Worm (Caenorhabditis elegans) whole organism, L1 larva: ENCODE measurements around the gene fbxa-86.
A peak's percentile ranks its signal among the peaks of the same experiment; 100 is the strongest.

Source experiments
- C34B4.2 ChIP-seq: sonication (generic microtip); optimal IDR thresholded peaks from 2 replicates; lab custom pipeline; 2017; ENCODE audit warnings: mild to moderate bottlenecking, missing genetic modification characterization, missing compliant biosample characterization
- F16B12.6 ChIP-seq: fragments of 150-350 bp; optimal IDR thresholded peaks from 2 replicates; lab custom pipeline; 2014; ENCODE audit warnings: missing biosample characterization, missing genetic modification characterization
- aha-1 ChIP-seq: fragments of 150-350 bp; optimal IDR thresholded peaks from 2 replicates; lab custom pipeline; 2014; ENCODE audit warnings: missing biosample characterization, missing genetic modification characterization
- ceh-63 ChIP-seq: fragments of 200-800 bp; sonication (Bioruptor generic); optimal IDR thresholded peaks from 2 replicates; lab custom pipeline; 2018; ENCODE audit warnings: mild to moderate bottlenecking, missing genetic modification characterization, missing compliant biosample characterization
- ceh-8 ChIP-seq: fragments of 200-800 bp; sonication (Bioruptor generic); optimal IDR thresholded peaks from 2 replicates; lab custom pipeline; 2018; ENCODE audit warnings: mild to moderate bottlenecking, missing genetic modification characterization, moderate library complexity, missing compliant biosample characterization
- ceh-82 ChIP-seq, 3 experiments: fragments of 150-350 bp in 1 of 3; sonication (generic microtip) in 2 of 3; optimal IDR thresholded peaks; 2 replicates each; lab custom pipeline; 2014 to 2017; ENCODE audit warnings: missing biosample characterization in 3 of 3, missing genetic modification characterization in 3 of 3
- ces-1 ChIP-seq: fragments of 150-350 bp; optimal IDR thresholded peaks from 2 replicates; lab custom pipeline; 2014; ENCODE audit warnings: missing biosample characterization, missing genetic modification reagents, missing genetic modification characterization
- dsc-1 ChIP-seq: sonication (generic microtip); optimal IDR thresholded peaks from 2 replicates; lab custom pipeline; 2016; ENCODE audit warnings: mild to moderate bottlenecking, missing genetic modification characterization, missing compliant biosample characterization
- efl-1 ChIP-seq, 4 experiments: fragments of 150-350 bp; optimal IDR thresholded peaks in 3 of 4; peaks in 1 of 4; 1 replicate in 1 of 4; 2 replicates in 3 of 4; lab custom pipeline; 2014; ENCODE audit warnings: missing biosample characterization in 2 of 4, missing genetic modification characterization in 2 of 4, missing genetic modification reagents in 2 of 4
- elt-3 ChIP-seq, 6 experiments: fragments of 150-350 bp in 1 of 6; sonication (generic microtip); optimal IDR thresholded peaks; 2 replicates each; lab custom pipeline; 2017 to 2018; ENCODE audit warnings: missing biosample characterization in 6 of 6, missing genetic modification characterization in 6 of 6, inconsistent platforms in 1 of 6
- fkh-10 ChIP-seq: sonication (generic microtip); optimal IDR thresholded peaks from 2 replicates; lab custom pipeline; 2017; ENCODE audit warnings: missing biosample characterization, missing genetic modification reagents, missing genetic modification characterization
- fkh-8 ChIP-seq: sonication (generic microtip); optimal IDR thresholded peaks from 2 replicates; lab custom pipeline; 2016; ENCODE audit warnings: mild to moderate bottlenecking, missing genetic modification characterization, missing compliant biosample characterization
- grh-1 ChIP-seq: fragments of 200-800 bp; sonication (Bioruptor generic); IDR thresholded peaks from 2 replicates; pipeline ENCODE4 v1.3.6; 2022; ENCODE audit warnings: missing genetic modification reagents, missing genetic modification characterization, missing compliant biosample characterization
- isw-1 ChIP-seq: fragments of 200-800 bp; sonication (Bioruptor generic); IDR thresholded peaks from 2 replicates; pipeline ENCODE4 v1.3.6; 2022; ENCODE audit warnings: missing genetic modification characterization, missing compliant biosample characterization
- lin-13 ChIP-seq: fragments of 150-350 bp; optimal IDR thresholded peaks from 2 replicates; lab custom pipeline; 2014; ENCODE audit warnings: missing biosample characterization, missing genetic modification reagents, missing genetic modification characterization
- lin-15B ChIP-seq: fragments of 150-350 bp; sonication (generic microtip); optimal IDR thresholded peaks from 3 replicates; lab custom pipeline; 2014; ENCODE audit warnings: missing biosample characterization, missing genetic modification characterization
- mep-1 ChIP-seq: fragments of 150-350 bp; optimal IDR thresholded peaks from 2 replicates; lab custom pipeline; 2014; ENCODE audit warnings: missing biosample characterization, missing genetic modification characterization
- nhr-19 ChIP-seq: fragments of 200-800 bp; sonication (Bioruptor generic); conservative IDR thresholded peaks from 2 replicates; pipeline ENCODE4 v1.3.6; 2022; ENCODE audit warnings: missing genetic modification characterization, missing compliant biosample characterization
- nhr-71 ChIP-seq: sonication (generic microtip); optimal IDR thresholded peaks from 2 replicates; lab custom pipeline; 2016; ENCODE audit warnings: mild to moderate bottlenecking, missing genetic modification characterization, moderate library complexity, missing compliant biosample characterization
- nhr-76 ChIP-seq: sonication (generic microtip); optimal IDR thresholded peaks from 2 replicates; lab custom pipeline; 2017; ENCODE audit warnings: missing biosample characterization, missing genetic modification characterization
- nhr-84 ChIP-seq: sonication (generic microtip); optimal IDR thresholded peaks from 2 replicates; lab custom pipeline; 2017; ENCODE audit warnings: missing biosample characterization, missing genetic modification characterization
- pax-3 ChIP-seq: fragments of 200-800 bp; sonication (Bioruptor generic); optimal IDR thresholded peaks from 2 replicates; lab custom pipeline; 2018; ENCODE audit warnings: mild to moderate bottlenecking, missing genetic modification characterization, moderate library complexity, missing compliant biosample characterization
- rnt-1 ChIP-seq: sonication (generic microtip); optimal IDR thresholded peaks from 2 replicates; lab custom pipeline; 2016; ENCODE audit warnings: mild to moderate bottlenecking, missing genetic modification characterization, moderate library complexity, missing compliant biosample characterization
- snu-23 ChIP-seq: sonication (generic microtip); optimal IDR thresholded peaks from 2 replicates; lab custom pipeline; 2016; ENCODE audit warnings: missing genetic modification characterization, missing compliant biosample characterization
- sox-4 ChIP-seq: sonication (generic microtip); optimal IDR thresholded peaks from 2 replicates; lab custom pipeline; 2016; ENCODE audit warnings: missing genetic modification characterization, missing compliant biosample characterization
- swsn-7 ChIP-seq: sonication (generic microtip); optimal IDR thresholded peaks from 2 replicates; lab custom pipeline; 2016; ENCODE audit warnings: missing genetic modification characterization, missing compliant biosample characterization
- tbx-2 ChIP-seq: sonication (generic microtip); optimal IDR thresholded peaks from 2 replicates; lab custom pipeline; 2016; ENCODE audit warnings: missing genetic modification characterization, missing compliant biosample characterization
- unc-130 ChIP-seq: fragments of 150-350 bp; optimal IDR thresholded peaks from 2 replicates; lab custom pipeline; 2017; ENCODE audit warnings: missing biosample characterization, missing genetic modification characterization, inconsistent platforms
- unc-86 ChIP-seq: sonication (generic microtip); optimal IDR thresholded peaks from 2 replicates; lab custom pipeline; 2016; ENCODE audit warnings: missing genetic modification characterization, missing compliant biosample characterization
- zag-1 ChIP-seq: fragments of 150-350 bp; optimal IDR thresholded peaks from 2 replicates; lab custom pipeline; 2014; ENCODE audit warnings: missing biosample characterization, missing genetic modification characterization
- zip-4 ChIP-seq: fragments of 200-800 bp; sonication (Bioruptor generic); optimal IDR thresholded peaks from 2 replicates; lab custom pipeline; 2018; ENCODE audit warnings: mild to moderate bottlenecking, missing genetic modification characterization, moderate library complexity, missing compliant biosample characterization
- ztf-11 ChIP-seq, 2 experiments: sonication (generic microtip); optimal IDR thresholded peaks; 2 replicates each; lab custom pipeline; 2016 to 2017; ENCODE audit warnings: missing genetic modification characterization in 2 of 2, missing biosample characterization in 1 of 2, missing compliant biosample characterization in 1 of 2

Gene fbxa-86

DNA sequence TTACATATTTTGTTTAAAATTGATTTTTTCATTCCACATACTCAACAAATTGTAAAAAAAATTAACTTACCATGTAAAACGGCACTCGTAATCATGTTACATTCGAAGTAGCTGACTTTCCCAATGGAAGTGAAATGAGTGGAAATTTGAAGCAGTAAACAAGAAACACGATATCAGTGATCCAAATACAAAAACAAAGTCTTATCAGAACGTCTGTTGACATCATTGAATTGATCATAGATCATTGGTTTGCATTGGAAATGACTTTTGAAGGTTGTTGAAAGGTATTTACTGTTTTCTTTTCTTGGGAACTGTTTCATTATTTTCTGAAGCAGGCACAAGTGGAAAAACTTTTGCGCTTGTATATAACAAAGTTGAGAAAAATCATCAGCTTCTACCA lies 38.2 kb upstream of the fbxa-86 start, which contains the start of gene Y9C9A.16:
TSS of gene Y9C9A.16 (minus strand) at position 131 of the 400 bp plus-strand sequence.
- TF ChIP-seq aha-1 (tag; lab: Kevin White, UChicago) = no peak
- no peak for TF ChIP-seq snu-23 (GFP tag; lab: Kevin White, UChicago)
- no peak for TF ChIP-seq efl-1 (optimal IDR thresholded peaks at IDR 0.05; lab: Kevin White, UChicago)
- no peak for TF ChIP-seq efl-1 (GFP tag; optimal IDR thresholded peaks at IDR 0.05 in 1 of 2; lab: Kevin White, UChicago)
- no peak for TF ChIP-seq dsc-1
- no peak for TF ChIP-seq tbx-2
- no peak for TF ChIP-seq pax-3 (tag; lab: Kevin White, UChicago)
- TF ChIP-seq nhr-76 (tag; lab: Kevin White, UChicago) = no peak
- TF ChIP-seq lin-13 (GFP tag; lab: Kevin White, UChicago) = no peak
- TF ChIP-seq mep-1 (tag; lab: Kevin White, UChicago) = no peak
- no peak for TF ChIP-seq sox-4 (tag; lab: Kevin White, UChicago)
- TF ChIP-seq nhr-71 = no peak

DNA sequence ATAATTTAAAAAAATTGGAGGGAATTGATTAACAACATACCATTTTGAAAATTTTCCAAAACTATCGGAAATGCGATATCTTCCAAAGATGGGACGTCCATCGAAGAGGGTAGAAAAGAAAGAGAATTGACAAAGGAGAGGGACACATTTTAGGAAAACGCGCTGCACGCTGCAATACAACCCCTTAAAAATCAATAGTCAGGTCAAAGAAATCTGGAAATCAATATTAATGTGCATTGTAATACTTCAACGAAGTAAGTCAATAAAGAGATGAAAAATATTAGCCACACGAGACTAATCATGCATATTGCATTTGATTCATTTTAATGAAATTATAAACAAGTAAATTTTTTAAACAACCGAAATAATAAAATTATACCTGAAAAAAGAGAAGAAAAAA lies 31.6 kb upstream of the fbxa-86 start, which contains the start of gene Y9C9A.13:
TSS of gene Y9C9A.13 (minus strand) at position 101 of the 400 bp plus-strand sequence.
- TF ChIP-seq zip-4 (GFP tag; lab: Kevin White, UChicago) (no peak), fkh-10 (no peak), F16B12.6 (no peak), C34B4.2 (tag; lab: Kevin White, UChicago) (no peak), grh-1 (GFP tag; lab: Robert Waterston, UW) (no peak), swsn-7 (tag; lab: Kevin White, UChicago) (no peak), lin-15B (no peak), rnt-1 (tag; lab: Kevin White, UChicago) (no peak), unc-86 (tag; lab: Kevin White, UChicago) (no peak), zag-1 (tag; lab: Kevin White, UChicago) (no peak)

ce11 chrIV:4963834-4964233 lies 26.0 kb upstream of the fbxa-86 start, which contains the start of gene txt-3:
Gene txt-3 (plus strand): TSS chrIV:4963958.
- no peak for TF ChIP-seq nhr-71
- TF ChIP-seq nhr-19 (GFP tag; lab: Robert Waterston, UW) = no peak
- TF ChIP-seq ceh-82 (tag; optimal IDR thresholded peaks at IDR 0.05; lab: Kevin White, UChicago) = no peak
- no peak for TF ChIP-seq ces-1 (GFP tag; lab: Kevin White, UChicago)
- no peak for TF ChIP-seq nhr-84
- TF ChIP-seq zag-1 (tag; lab: Kevin White, UChicago) = no peak
- no peak for TF ChIP-seq ceh-63 (GFP tag; lab: Kevin White, UChicago)
- TF ChIP-seq elt-3 (tag; optimal IDR thresholded peaks at IDR 0.05; lab: Kevin White, UChicago) = no peak

DNA sequence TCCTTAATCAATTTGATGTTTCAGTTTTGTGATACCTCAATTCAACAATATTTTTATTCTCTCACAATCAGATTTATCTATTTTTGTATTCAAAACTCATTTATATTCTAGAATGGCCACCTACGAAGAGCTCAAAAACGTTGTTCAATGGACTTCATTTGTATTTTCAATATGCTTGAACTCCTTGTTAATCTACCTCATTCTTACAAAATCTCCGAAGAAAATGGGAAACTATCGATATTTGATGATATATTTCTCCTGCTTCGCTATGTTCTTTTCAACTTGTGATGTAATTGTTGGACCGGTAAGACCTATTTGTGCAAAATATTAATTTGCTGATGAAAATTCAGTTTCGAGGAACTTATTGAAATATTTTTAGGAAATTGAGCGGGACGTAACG lies 22.8 kb upstream of the fbxa-86 start, which contains the start of gene str-164:
TSS of gene str-164 (plus strand) at position 113 of the 400 bp plus-strand sequence.
- TF ChIP-seq unc-130 (tag; lab: Kevin White, UChicago) (no peak), ceh-8 (GFP tag; lab: Kevin White, UChicago) (no peak), efl-1 (optimal IDR thresholded peaks at IDR 0.05; lab: Kevin White, UChicago) (no peak), efl-1 (GFP tag; optimal IDR thresholded peaks at IDR 0.05 in 1 of 2; lab: Kevin White, UChicago) (peak in 1 of 2 experiments; percentile 76)

DNA sequence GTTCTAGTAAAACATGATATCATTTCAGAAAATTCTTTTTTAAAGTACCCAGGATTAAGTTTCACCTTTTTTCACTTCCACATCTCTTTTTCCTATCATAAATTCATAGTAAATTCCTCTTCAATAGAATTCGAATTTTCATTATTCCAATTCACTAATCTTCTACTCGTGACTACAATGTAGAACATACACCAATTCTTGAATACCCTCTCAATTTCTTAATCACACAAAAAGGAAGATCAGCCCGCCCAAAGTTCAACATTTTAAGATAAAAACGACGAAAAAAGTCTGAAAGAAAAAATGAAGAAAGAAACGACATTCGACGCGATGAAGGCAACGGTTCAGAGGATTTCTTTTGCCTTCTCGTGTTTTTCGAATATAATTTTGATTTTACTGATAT lies 16.1 kb upstream of the fbxa-86 start, which contains the start of gene str-163:
TSS of gene str-163 (plus strand) at position 301 of the 400 bp plus-strand sequence.
- TF ChIP-seq fkh-8 (tag; lab: Kevin White, UChicago) = peak; percentile 39
- TF ChIP-seq isw-1 (GFP tag; lab: Robert Waterston, UW) = no peak
- peak; percentile 44 for TF ChIP-seq sox-4 (tag; lab: Kevin White, UChicago)
- peak; percentile 55 for TF ChIP-seq dsc-1
- peak; percentile 39 for TF ChIP-seq pax-3 (tag; lab: Kevin White, UChicago)

- no peak for TF ChIP-seq ztf-11 (tag; optimal IDR thresholded peaks at IDR 0.05; lab: Kevin White, UChicago)
- TF ChIP-seq fkh-8 (tag; lab: Kevin White, UChicago) = peak; percentile 17
- TF ChIP-seq ceh-8 (GFP tag; lab: Kevin White, UChicago) = no peak
- no peak for TF ChIP-seq unc-130 (tag; lab: Kevin White, UChicago)
These were observed 8.0 kb upstream of the fbxa-86 start, which contains the start of gene str-169 for ce11 chrIV:4945771-4946170. Gene str-169 (plus strand): TSS chrIV:4946071.
